Worm (Caenorhabditis elegans) whole organism, L2 larva: ENCODE data around the gene T23F6.5.

ENCODE experiments used
- C34F6.9 ChIP-seq: fragments of 150-350 bp; optimal IDR thresholded peaks from 2 replicates; lab custom pipeline; 2014; ENCODE audit warnings: missing biosample characterization, missing genetic modification characterization
- F13H6.1 ChIP-seq: sonication (generic microtip); optimal IDR thresholded peaks from 2 replicates; lab custom pipeline; 2016; ENCODE audit warnings: missing genetic modification characterization, missing compliant biosample characterization
- R02D3.7 ChIP-seq: fragments of 150-350 bp; optimal IDR thresholded peaks from 2 replicates; lab custom pipeline; 2014; ENCODE audit warnings: missing biosample characterization, missing genetic modification characterization
- Y55F3AM.14 ChIP-seq: fragments of 200-800 bp; sonication (Bioruptor generic); optimal IDR thresholded peaks from 2 replicates; lab custom pipeline; 2018; ENCODE audit warnings: mild to moderate bottlenecking, missing genetic modification characterization, missing compliant biosample characterization
- ZK546.5 ChIP-seq: sonication (generic microtip); optimal IDR thresholded peaks from 2 replicates; lab custom pipeline; 2017; ENCODE audit warnings: missing biosample characterization, missing genetic modification characterization
- alr-1 ChIP-seq: fragments of 150-350 bp; optimal IDR thresholded peaks from 2 replicates; lab custom pipeline; 2014; ENCODE audit warnings: missing biosample characterization, missing genetic modification characterization
- aly-2 ChIP-seq: fragments of 150-350 bp; optimal IDR thresholded peaks from 2 replicates; lab custom pipeline; 2014; ENCODE audit warnings: missing biosample characterization, missing genetic modification characterization
- ama-1 ChIP-seq: fragments of 150-350 bp; optimal IDR thresholded peaks from 2 replicates; lab custom pipeline; 2018; ENCODE audit warnings: inconsistent platforms
- blmp-1 ChIP-seq: sonication (generic microtip); optimal IDR thresholded peaks from 2 replicates; lab custom pipeline; 2017; ENCODE audit warnings: missing genetic modification characterization, mild to moderate bottlenecking, missing compliant biosample characterization, antibody characterized with exemption, moderate library complexity; ENCODE audit not compliant: insufficient read depth
- ceh-16 ChIP-seq: fragments of 150-350 bp; optimal IDR thresholded peaks from 2 replicates; lab custom pipeline; 2014; ENCODE audit warnings: missing biosample characterization, missing genetic modification characterization
- ceh-82 ChIP-seq: fragments of 150-350 bp; optimal IDR thresholded peaks from 2 replicates; lab custom pipeline; 2014; ENCODE audit warnings: missing biosample characterization, missing genetic modification characterization
- crh-2 ChIP-seq: sonication (generic microtip); optimal IDR thresholded peaks from 2 replicates; lab custom pipeline; 2017; ENCODE audit warnings: missing biosample characterization, missing genetic modification characterization
- dmd-4 ChIP-seq: sonication (generic microtip); optimal IDR thresholded peaks from 2 replicates; lab custom pipeline; 2017; ENCODE audit warnings: missing biosample characterization, missing genetic modification characterization
- egl-27 ChIP-seq: sonication (generic microtip); optimal IDR thresholded peaks from 3 replicates; lab custom pipeline; 2017; ENCODE audit warnings: missing biosample characterization, missing genetic modification reagents, missing genetic modification characterization
- elt-1 ChIP-seq: fragments of 150-350 bp; optimal IDR thresholded peaks from 2 replicates; lab custom pipeline; 2014; ENCODE audit warnings: missing biosample characterization, missing genetic modification characterization
- elt-3 ChIP-seq: sonication (generic microtip); optimal IDR thresholded peaks from 2 replicates; lab custom pipeline; 2017; ENCODE audit warnings: missing biosample characterization, missing genetic modification characterization
- fos-1 ChIP-seq: fragments of 150-350 bp; optimal IDR thresholded peaks from 2 replicates; lab custom pipeline; 2014; ENCODE audit warnings: missing biosample characterization, missing genetic modification characterization
- gmeb-1 ChIP-seq: fragments of 150-350 bp; optimal IDR thresholded peaks from 2 replicates; lab custom pipeline; 2014; ENCODE audit warnings: missing biosample characterization, missing genetic modification characterization
- lin-11 ChIP-seq: fragments of 150-350 bp; sonication (generic microtip); optimal IDR thresholded peaks from 2 replicates; lab custom pipeline; 2014; ENCODE audit warnings: missing biosample characterization, missing genetic modification characterization, inconsistent platforms, mixed read lengths
- lin-13 ChIP-seq: fragments of 150-350 bp; optimal IDR thresholded peaks from 2 replicates; lab custom pipeline; 2014; ENCODE audit warnings: missing biosample characterization, missing genetic modification reagents, missing genetic modification characterization
- lin-39 ChIP-seq: fragments of 150-350 bp; optimal IDR thresholded peaks from 2 replicates; lab custom pipeline; 2014; ENCODE audit warnings: missing biosample characterization, missing genetic modification reagents, missing genetic modification characterization
- lsy-2 ChIP-seq, 2 experiments: fragments of 150-350 bp in 1 of 2; sonication (generic microtip) in 1 of 2; optimal IDR thresholded peaks; 2 replicates each; lab custom pipeline; 2014 to 2017; ENCODE audit warnings: missing biosample characterization in 2 of 2, missing genetic modification characterization in 2 of 2
- mab-5 ChIP-seq: fragments of 150-350 bp; optimal IDR thresholded peaks from 2 replicates; lab custom pipeline; 2014; ENCODE audit warnings: missing biosample characterization, missing genetic modification characterization
- mbf-1 ChIP-seq: sonication (generic microtip); optimal IDR thresholded peaks from 2 replicates; lab custom pipeline; 2017; ENCODE audit warnings: missing biosample characterization, missing genetic modification characterization
- mdl-1 ChIP-seq, 2 experiments: fragments of 150-350 bp in 1 of 2; sonication (generic microtip) in 1 of 2; optimal IDR thresholded peaks; 2 replicates each; lab custom pipeline; 2017; ENCODE audit warnings: missing biosample characterization in 2 of 2, missing genetic modification characterization in 2 of 2
- nhr-10 ChIP-seq: sonication (generic microtip); optimal IDR thresholded peaks from 2 replicates; lab custom pipeline; 2017; ENCODE audit warnings: missing biosample characterization, missing genetic modification characterization
- nhr-11 ChIP-seq: fragments of 150-350 bp; optimal IDR thresholded peaks from 2 replicates; lab custom pipeline; 2014; ENCODE audit warnings: missing biosample characterization, missing genetic modification characterization
- nhr-12 ChIP-seq: fragments of 150-350 bp; optimal IDR thresholded peaks from 2 replicates; lab custom pipeline; 2014; ENCODE audit warnings: missing biosample characterization, missing genetic modification characterization
- nhr-129 ChIP-seq: fragments of 150-350 bp; optimal IDR thresholded peaks from 2 replicates; lab custom pipeline; 2014; ENCODE audit warnings: missing biosample characterization, missing genetic modification characterization
- nhr-21 ChIP-seq: fragments of 150-350 bp; optimal IDR thresholded peaks from 2 replicates; lab custom pipeline; 2014; ENCODE audit warnings: missing biosample characterization, missing genetic modification characterization
- nhr-23 ChIP-seq: fragments of 150-350 bp; optimal IDR thresholded peaks from 2 replicates; lab custom pipeline; 2014; ENCODE audit warnings: missing biosample characterization, missing genetic modification reagents, missing genetic modification characterization
- nhr-237 ChIP-seq: fragments of 150-350 bp; optimal IDR thresholded peaks from 2 replicates; lab custom pipeline; 2014; ENCODE audit warnings: missing biosample characterization, missing genetic modification characterization
- nhr-25 ChIP-seq: fragments of 150-350 bp; sonication (generic microtip); optimal IDR thresholded peaks from 3 replicates; lab custom pipeline; 2014; ENCODE audit warnings: missing biosample characterization, missing genetic modification characterization
- nhr-6 ChIP-seq: fragments of 150-350 bp; optimal IDR thresholded peaks from 2 replicates; lab custom pipeline; 2014; ENCODE audit warnings: missing biosample characterization, missing genetic modification characterization
- nhr-77 ChIP-seq: fragments of 150-350 bp; optimal IDR thresholded peaks from 2 replicates; lab custom pipeline; 2014; ENCODE audit warnings: missing biosample characterization, missing genetic modification characterization
- peb-1 ChIP-seq: fragments of 150-350 bp; optimal IDR thresholded peaks from 2 replicates; lab custom pipeline; 2014; ENCODE audit warnings: missing biosample characterization, missing genetic modification characterization
- sem-4 ChIP-seq: fragments of 150-350 bp; optimal IDR thresholded peaks from 2 replicates; lab custom pipeline; 2014; ENCODE audit warnings: missing biosample characterization, missing genetic modification reagents, missing genetic modification characterization
- skn-1 ChIP-seq: sonication (generic microtip); optimal IDR thresholded peaks from 2 replicates; lab custom pipeline; 2017; ENCODE audit warnings: missing biosample characterization, missing genetic modification characterization
- sma-3 ChIP-seq: sonication (generic microtip); optimal IDR thresholded peaks from 2 replicates; lab custom pipeline; 2016; ENCODE audit warnings: missing genetic modification reagents, missing genetic modification characterization, missing compliant biosample characterization
- sma-9 ChIP-seq, 2 experiments: fragments of 150-350 bp in 1 of 2; sonication (generic microtip) in 1 of 2; optimal IDR thresholded peaks; 2 replicates each; lab custom pipeline; 2014 to 2016; ENCODE audit warnings: missing genetic modification characterization in 2 of 2, mild to moderate bottlenecking in 1 of 2, missing biosample characterization in 1 of 2, missing compliant biosample characterization in 1 of 2, missing genetic modification reagents in 1 of 2, moderate library complexity in 1 of 2
- snpc-4 ChIP-seq: fragments of 150-350 bp; optimal IDR thresholded peaks from 2 replicates; lab custom pipeline; 2014; ENCODE audit warnings: missing biosample characterization, missing genetic modification characterization
- unc-39 ChIP-seq: fragments of 150-350 bp; optimal IDR thresholded peaks from 2 replicates; lab custom pipeline; 2014; ENCODE audit warnings: missing biosample characterization, missing genetic modification characterization
- zag-1 ChIP-seq: fragments of 150-350 bp; optimal IDR thresholded peaks from 2 replicates; lab custom pipeline; 2014; ENCODE audit warnings: missing biosample characterization, missing genetic modification characterization
- ztf-1 ChIP-seq: fragments of 200-800 bp; sonication (Bioruptor generic); conservative IDR thresholded peaks from 2 replicates; pipeline ENCODE4 v1.3.6; 2022; ENCODE audit warnings: missing genetic modification characterization, missing compliant biosample characterization
- ztf-11 ChIP-seq: sonication (generic microtip); optimal IDR thresholded peaks from 2 replicates; lab custom pipeline; 2017; ENCODE audit warnings: missing biosample characterization, missing genetic modification characterization
- ztf-4 ChIP-seq: fragments of 150-350 bp; optimal IDR thresholded peaks from 2 replicates; lab custom pipeline; 2014; ENCODE audit warnings: missing biosample characterization, missing genetic modification characterization

T23F6.5 gene

ce11 chrIV:12725925-12726324 lies 15.4 kb downstream of the T23F6.5 start:
- TF ChIP-seq lin-11 (tag; lab: Kevin White, UChicago) = no peak
- TF ChIP-seq egl-27 (tag; lab: Kevin White, UChicago) = no peak
- TF ChIP-seq sem-4 (tag; lab: Kevin White, UChicago) = no peak
- no peak for TF ChIP-seq ztf-11
- no peak for TF ChIP-seq F13H6.1 (tag; lab: Kevin White, UChicago)
- no peak for TF ChIP-seq nhr-77 (tag; lab: Kevin White, UChicago)
- TF ChIP-seq nhr-21 (tag; lab: Kevin White, UChicago) = no peak
- TF ChIP-seq nhr-6 (tag; lab: Kevin White, UChicago) = no peak
- TF ChIP-seq elt-1 = no peak
- no peak for TF ChIP-seq gmeb-1 (tag; lab: Kevin White, UChicago)
- no peak for TF ChIP-seq ceh-16 (tag; lab: Kevin White, UChicago)
- TF ChIP-seq R02D3.7 = no peak
- no peak for TF ChIP-seq nhr-12 (tag; lab: Kevin White, UChicago)
- no peak for TF ChIP-seq nhr-11 (tag; lab: Kevin White, UChicago)
- no peak for TF ChIP-seq skn-1 (tag; lab: Kevin White, UChicago)
- TF ChIP-seq fos-1 = no peak
- TF ChIP-seq sma-9 (GFP tag; optimal IDR thresholded peaks at IDR 0.05; lab: Kevin White, UChicago) = no peak
- TF ChIP-seq sma-9 (tag; optimal IDR thresholded peaks at IDR 0.05; lab: Kevin White, UChicago) = no peak
- no peak for TF ChIP-seq nhr-237 (tag; lab: Kevin White, UChicago)
- no peak for TF ChIP-seq nhr-23 (tag; lab: Kevin White, UChicago)

- no peak for TF ChIP-seq snpc-4 (tag; lab: Kevin White, UChicago)
- no peak for TF ChIP-seq elt-1
- no peak for TF ChIP-seq nhr-10 (tag; lab: Kevin White, UChicago)
- TF ChIP-seq sma-3 (GFP tag; lab: Kevin White, UChicago) = no peak
- TF ChIP-seq egl-27 (tag; lab: Kevin White, UChicago) = no peak
- no peak for TF ChIP-seq ztf-11
- TF ChIP-seq nhr-25 = no peak
These were observed 16.1 kb downstream of the T23F6.5 start for ce11 chrIV:12725228-12725627.

- no peak for TF ChIP-seq Y55F3AM.14 (GFP tag; lab: Kevin White, UChicago)
- TF ChIP-seq zag-1 = peak; percentile 61
- TF ChIP-seq nhr-23 (tag; lab: Kevin White, UChicago) = no peak
- TF ChIP-seq lsy-2 (tag; optimal IDR thresholded peaks at IDR 0.05; lab: Kevin White, UChicago) = peak; percentile 86 to 93
- peak; percentile 90 for TF ChIP-seq crh-2 (tag; lab: Kevin White, UChicago)
- peak; percentile 78 for TF ChIP-seq nhr-6 (tag; lab: Kevin White, UChicago)
- no peak for TF ChIP-seq elt-3 (tag; lab: Kevin White, UChicago)
- no peak for TF ChIP-seq ama-1
- TF ChIP-seq nhr-10 (tag; lab: Kevin White, UChicago) = no peak
- no peak for TF ChIP-seq ceh-16 (tag; lab: Kevin White, UChicago)
- TF ChIP-seq C34F6.9 = peak; percentile 87
- peak; percentile 100 for TF ChIP-seq gmeb-1 (tag; lab: Kevin White, UChicago)
- peak; percentile 94 for TF ChIP-seq sma-9 (GFP tag; optimal IDR thresholded peaks at IDR 0.05; lab: Kevin White, UChicago)
- TF ChIP-seq sma-9 (tag; optimal IDR thresholded peaks at IDR 0.05; lab: Kevin White, UChicago) = no peak
- TF ChIP-seq nhr-12 (tag; lab: Kevin White, UChicago) = peak; percentile 24
- no peak for TF ChIP-seq mbf-1 (tag; lab: Kevin White, UChicago)
- TF ChIP-seq egl-27 (tag; lab: Kevin White, UChicago) = peak; percentile 86
- peak; percentile 89 for TF ChIP-seq F13H6.1 (tag; lab: Kevin White, UChicago)
- TF ChIP-seq alr-1 = no peak
- TF ChIP-seq sma-3 (GFP tag; lab: Kevin White, UChicago) = peak; percentile 95
- no peak for TF ChIP-seq aly-2 (tag; lab: Kevin White, UChicago)
- TF ChIP-seq ztf-1 = no peak
- TF ChIP-seq peb-1 = no peak
- TF ChIP-seq nhr-25 = peak; percentile 83
- no peak for TF ChIP-seq skn-1 (tag; lab: Kevin White, UChicago)
- TF ChIP-seq nhr-21 (tag; lab: Kevin White, UChicago) = peak; percentile 83
- peak; percentile 76 for TF ChIP-seq snpc-4 (tag; lab: Kevin White, UChicago)
- TF ChIP-seq nhr-237 (tag; lab: Kevin White, UChicago) = peak; percentile 80
- peak; percentile 74 for TF ChIP-seq ztf-4 (tag; lab: Kevin White, UChicago)
- TF ChIP-seq nhr-77 (tag; lab: Kevin White, UChicago) = no peak
- TF ChIP-seq ZK546.5 (tag; lab: Kevin White, UChicago) = peak; percentile 35
- TF ChIP-seq mab-5 (tag; lab: Kevin White, UChicago) = peak; percentile 84
- TF ChIP-seq ceh-82 = peak; percentile 72
- TF ChIP-seq R02D3.7 = peak; percentile 98
- TF ChIP-seq blmp-1 = no peak
- TF ChIP-seq nhr-11 (tag; lab: Kevin White, UChicago) = no peak
- no peak for TF ChIP-seq elt-1
- TF ChIP-seq nhr-129 = peak; percentile 89
- TF ChIP-seq dmd-4 (tag; lab: Kevin White, UChicago) = no peak
- no peak for TF ChIP-seq ztf-11
- TF ChIP-seq lin-13 (GFP tag; lab: Kevin White, UChicago) = peak; percentile 89
- no peak for TF ChIP-seq lin-39 (tag; lab: Kevin White, UChicago)
- TF ChIP-seq sem-4 (tag; lab: Kevin White, UChicago) = peak; percentile 61
- peak in 1 of 2 experiments; percentile 27 for TF ChIP-seq mdl-1 (tag; optimal IDR thresholded peaks at IDR 0.05; lab: Kevin White, UChicago)
- no peak for TF ChIP-seq unc-39
These were observed 16.7 kb downstream of the T23F6.5 start, which contains the start of the genes T23F6.3 and rbd-1 for ce11 chrIV:12724641-12725040. Gene T23F6.3 (minus strand): TSS chrIV:12724760. Gene rbd-1 (plus strand): TSS chrIV:12724986.
